Fruit fly (Drosophila melanogaster): Measurements from ENCODE around the gene Scsalpha1.
A peak's percentile ranks its signal among the peaks of the same experiment; 100 is the strongest.

Gene Scsalpha1

DNA sequence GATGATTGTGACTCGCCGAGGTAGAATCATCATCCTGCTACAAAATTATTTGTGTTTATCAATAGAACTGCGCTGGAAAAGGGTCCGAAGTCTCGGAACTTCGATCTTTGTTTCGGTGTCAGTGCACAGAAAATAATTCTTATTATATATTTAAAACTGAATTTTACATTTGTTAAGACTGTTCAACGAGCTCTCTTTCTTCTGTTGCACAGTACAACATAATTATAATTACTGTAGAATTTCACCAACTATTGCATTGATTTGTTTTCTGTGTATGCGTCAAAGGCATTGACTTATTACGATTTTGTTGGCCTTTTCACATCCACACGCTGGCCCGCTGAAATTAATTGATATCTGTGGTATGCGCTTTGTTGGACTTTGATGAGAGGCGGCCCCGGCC is 49.5 kb downstream of the Scsalpha1 start (continued):
- TF ChIP-seq stc (GFP tag; IDR thresholded peaks at IDR 0.05) (no peak), CG12744 (GFP tag; optimal IDR thresholded peaks at IDR 0.05) (no peak), bsh (GFP tag; optimal IDR thresholded peaks at IDR 0.05) (peak in 1 of 2 experiments; percentile 38), sens (GFP tag) (peak; percentile 63), CG32532 (GFP tag; IDR thresholded peaks at IDR 0.05) (no peak), unpg (GFP tag; optimal IDR thresholded peaks at IDR 0.05) (peak; percentile 25), oc (tag; optimal IDR thresholded peaks at IDR 0.05) (no peak), CG2202 (tag; optimal IDR thresholded peaks at IDR 0.05) (no peak), Ssrp (tag; optimal IDR thresholded peaks at IDR 0.05) (no peak), CG11093 (GFP tag; IDR thresholded peaks at IDR 0.05) (0 out of 3 replicates have a peak, but pooled peaks have one; percentile 13), Xrp1 (GFP tag; IDR thresholded peaks at IDR 0.05) (peak; percentile 51; the same call in 1 of the 2 replicates), ci (GFP tag; IDR thresholded peaks at IDR 0.05) (0 out of 3 replicates have a peak, but pooled peaks have one; percentile 11), CG9727 (GFP tag; optimal IDR thresholded peaks at IDR 0.05) (peak; percentile 38), CG8388 (GFP tag; optimal IDR thresholded peaks at IDR 0.05) (peak; percentile 6), Blimp-1 (GFP tag; optimal IDR thresholded peaks at IDR 0.05) (peak; percentile 2)

DNA sequence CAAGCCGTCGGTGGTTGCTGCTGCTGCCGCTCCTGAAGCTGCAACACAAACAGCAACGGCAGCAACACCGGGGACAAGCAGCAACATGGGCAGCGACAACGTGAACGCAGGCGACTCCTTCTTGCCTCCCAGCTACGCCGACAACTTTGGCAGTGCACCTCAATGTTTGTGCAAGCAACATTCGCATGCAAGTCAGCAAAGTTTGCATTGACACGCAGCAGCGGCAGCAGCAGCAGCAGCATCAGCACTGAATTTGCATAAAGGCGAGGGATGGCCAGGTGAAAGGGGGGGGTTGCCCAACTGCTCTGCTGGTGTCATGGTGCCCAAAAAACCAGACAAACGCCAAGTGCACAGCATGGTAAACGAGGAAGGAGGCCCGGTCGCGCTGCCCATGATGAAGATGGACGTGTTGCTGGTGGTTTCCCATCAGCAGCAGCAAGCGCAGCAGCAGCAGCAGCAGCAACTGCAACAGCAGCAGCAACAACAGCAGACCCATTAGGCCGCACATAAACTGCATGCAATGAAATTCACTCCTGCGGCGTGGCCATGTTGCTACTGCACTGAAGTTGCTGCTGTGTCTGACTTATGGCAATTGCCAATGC is 51.4 kb downstream of the Scsalpha1 start:
- TF ChIP-seq Awh (GFP tag; IDR thresholded peaks at IDR 0.05) (peak; percentile 50; the same call in 1 of the 2 replicates), CG11504 (tag; optimal IDR thresholded peaks at IDR 0.05) (peak; percentile 17), CG3407 (GFP tag; optimal IDR thresholded peaks at IDR 0.05) (no peak)

- peak; percentile 3 for TF ChIP-seq sens (GFP tag)
- TF ChIP-seq CG17385 (GFP tag; optimal IDR thresholded peaks at IDR 0.05) = no peak
- no peak for TF ChIP-seq tap (tag; optimal IDR thresholded peaks at IDR 0.05)
- peak in 1 of 2 experiments; percentile 36 for TF ChIP-seq Dfd (GFP tag; optimal IDR thresholded peaks at IDR 0.05)
- TF ChIP-seq CG11504 (tag; optimal IDR thresholded peaks at IDR 0.05) = peak; percentile 89
- no peak for TF ChIP-seq CG6683 (GFP tag; optimal IDR thresholded peaks at IDR 0.05)
- TF ChIP-seq chinmo (GFP tag; IDR thresholded peaks at IDR 0.05; ENCODE audit: partially characterized antibody) = 0 out of 4 replicates have a peak, but pooled peaks have one; percentile 12
- no peak for TF ChIP-seq HHEX (GFP tag; optimal IDR thresholded peaks at IDR 0.05)
- no peak for TF ChIP-seq gce (GFP tag; IDR thresholded peaks at IDR 0.05)
- TF ChIP-seq Antp (GFP tag; optimal IDR thresholded peaks at IDR 0.05) = no peak
- TF ChIP-seq Med (GFP tag) = peak; percentile 1
- peak; percentile 73 for TF ChIP-seq Ets65A (GFP tag)
- no peak for TF ChIP-seq pho (GFP tag; optimal IDR thresholded peaks at IDR 0.05)
Observed at dm6 chr3L:3866429-3866828, 52.4 kb downstream of the Scsalpha1 start.

Data from whole organism, embryonic.